Fruit fly (Drosophila melanogaster) whole organism: ENCODE data around the gene Hel89B.

Experiments used
- Dll ChIP-seq: fragments of >200 bp; optimal IDR thresholded peaks from 2 replicates; lab custom pipeline; 2017
- EcR ChIP-seq, 2 experiments: fragments of >200 bp; optimal IDR thresholded peaks; 2 replicates each; lab custom pipeline; 2017; ENCODE audit warnings: missing biosample characterization in 2 of 2, missing genetic modification characterization in 2 of 2, missing genetic modification reagents in 2 of 2
- pan ChIP-seq: fragments of >200 bp; optimal IDR thresholded peaks from 2 replicates; lab custom pipeline; 2017
- psq ChIP-seq: fragments of >200 bp; optimal IDR thresholded peaks from 2 replicates; lab custom pipeline; 2017

DNA sequence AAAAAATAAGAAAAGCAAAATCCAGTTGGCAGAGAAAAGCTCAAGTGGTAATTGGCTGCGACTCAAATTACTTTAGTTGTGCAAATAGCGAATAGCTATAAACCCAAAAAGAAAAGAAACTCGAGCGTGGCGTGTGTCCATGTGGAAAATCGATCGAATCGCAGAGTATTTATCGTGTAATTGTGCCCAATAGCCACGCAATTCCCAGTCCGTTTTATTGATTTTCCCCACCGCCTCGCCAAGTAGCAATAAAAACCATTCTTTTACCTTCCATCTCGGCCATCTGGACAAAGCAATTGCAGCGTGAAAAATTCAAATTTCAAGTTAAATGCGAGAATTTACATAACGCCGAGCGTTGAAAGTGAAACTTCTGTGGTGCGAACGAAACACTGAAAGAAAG is 37.6 kb upstream of the Hel89B start:
- TF ChIP-seq Dll (lab: Kevin White, UChicago), result no peak
- no peak for TF ChIP-seq pan (lab: Kevin White, UChicago)
- TF ChIP-seq psq (lab: Kevin White, UChicago), result no peak
- TF ChIP-seq EcR (GFP tag; optimal IDR thresholded peaks at IDR 0.05; lab: Kevin White, UChicago), result no peak
